Worm (Caenorhabditis elegans): ENCODE results near the gene ZK105.14.

- TF ChIP-seq flt-1 (GFP tag; IDR thresholded peaks at IDR 0.05) (no peak), cog-1 (tag; optimal IDR thresholded peaks at IDR 0.05) (no peak), klf-2 (GFP tag; conservative IDR thresholded peaks at IDR 0.05) (no peak), med-1 (GFP tag; optimal IDR thresholded peaks at IDR 0.05; ENCODE audit: insufficient read depth) (no peak), ztf-29 (GFP tag; IDR thresholded peaks at IDR 0.05) (no peak), tab-1 (GFP tag; IDR thresholded peaks at IDR 0.05) (no peak), ztf-23 (GFP tag; IDR thresholded peaks at IDR 0.05) (no peak)
Measured at ce11 chrV:7683907-7684655, 37.8 kb downstream of the ZK105.14 start, which contains the start of gene sre-11.
